Fruit fly (Drosophila melanogaster) whole organism, prepupa: Measurements from ENCODE around the gene CG14054.

Experiments
- CG3919 ChIP-seq: fragments of 200-800 bp; sonication (Bioruptor generic); optimal IDR thresholded peaks from 3 replicates; lab custom pipeline; 2016; ENCODE audit warnings: missing biosample characterization, missing genetic modification characterization
- esn ChIP-seq: fragments of 200-800 bp; sonication (Bioruptor generic); optimal IDR thresholded peaks from 2 replicates; lab custom pipeline; 2016; ENCODE audit warnings: missing biosample characterization, mild to moderate bottlenecking, missing genetic modification characterization, moderate library complexity

DNA sequence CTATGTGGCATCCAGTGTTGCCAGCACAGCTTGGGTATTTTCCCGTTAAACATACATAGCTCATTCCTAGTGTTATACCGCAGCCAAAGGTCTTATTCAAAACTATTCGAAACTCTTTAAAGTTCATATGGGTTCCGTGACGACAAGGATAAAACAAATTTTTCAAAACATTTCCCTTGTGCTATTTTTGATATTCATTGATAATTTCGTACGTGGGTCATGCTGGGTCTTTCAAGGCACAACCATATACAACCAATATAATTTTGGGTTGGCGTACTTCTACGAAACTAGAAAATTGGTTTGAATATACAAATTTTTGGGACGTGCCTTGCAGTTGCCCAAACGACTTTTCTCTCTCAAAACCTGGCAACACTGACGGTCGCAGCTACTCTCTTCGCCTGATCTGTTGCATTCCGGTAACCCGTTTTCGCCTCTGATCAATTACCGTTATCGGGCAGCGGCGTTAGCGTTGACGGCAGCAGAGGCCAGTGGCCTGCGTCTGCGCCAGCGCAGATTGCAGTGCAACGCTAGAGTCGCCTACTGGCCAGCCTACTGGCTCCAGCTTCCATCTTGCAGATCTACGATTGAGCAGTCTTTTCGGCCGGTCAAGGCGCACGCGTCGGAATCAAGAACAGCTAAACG is 33.9 kb downstream of the CG14054 start:
- TF ChIP-seq esn (no peak), CG3919 (GFP tag; lab: Kevin White, UChicago) (no peak)
